Worm (Caenorhabditis elegans) whole organism, L2 larva: ENCODE data around the gene nhr-67.
A peak's percentile ranks its signal among the peaks of the same experiment; 100 is the strongest.
"Not testable (repeated sequence)": the region's sequence is repeated elsewhere in the genome, so short reads cannot be mapped to it uniquely, and the experiment has no call there.

Source experiments
- C34F6.9 ChIP-seq: fragments of 150-350 bp; optimal IDR thresholded peaks from 2 replicates; lab custom pipeline; 2014; ENCODE audit warnings: missing biosample characterization, missing genetic modification characterization
- F13H6.1 ChIP-seq: sonication (generic microtip); optimal IDR thresholded peaks from 2 replicates; lab custom pipeline; 2016; ENCODE audit warnings: missing genetic modification characterization, missing compliant biosample characterization
- R02D3.7 ChIP-seq: fragments of 150-350 bp; optimal IDR thresholded peaks from 2 replicates; lab custom pipeline; 2014; ENCODE audit warnings: missing biosample characterization, missing genetic modification characterization
- Y55F3AM.14 ChIP-seq: fragments of 200-800 bp; sonication (Bioruptor generic); optimal IDR thresholded peaks from 2 replicates; lab custom pipeline; 2018; ENCODE audit warnings: mild to moderate bottlenecking, missing genetic modification characterization, missing compliant biosample characterization
- ZK546.5 ChIP-seq: sonication (generic microtip); optimal IDR thresholded peaks from 2 replicates; lab custom pipeline; 2017; ENCODE audit warnings: missing biosample characterization, missing genetic modification characterization
- aly-2 ChIP-seq: fragments of 150-350 bp; optimal IDR thresholded peaks from 2 replicates; lab custom pipeline; 2014; ENCODE audit warnings: missing biosample characterization, missing genetic modification characterization
- ama-1 ChIP-seq: fragments of 150-350 bp; optimal IDR thresholded peaks from 2 replicates; lab custom pipeline; 2018; ENCODE audit warnings: inconsistent platforms
- ceh-16 ChIP-seq: fragments of 150-350 bp; optimal IDR thresholded peaks from 2 replicates; lab custom pipeline; 2014; ENCODE audit warnings: missing biosample characterization, missing genetic modification characterization
- ceh-82 ChIP-seq: fragments of 150-350 bp; optimal IDR thresholded peaks from 2 replicates; lab custom pipeline; 2014; ENCODE audit warnings: missing biosample characterization, missing genetic modification characterization
- crh-2 ChIP-seq: sonication (generic microtip); optimal IDR thresholded peaks from 2 replicates; lab custom pipeline; 2017; ENCODE audit warnings: missing biosample characterization, missing genetic modification characterization
- dmd-4 ChIP-seq: sonication (generic microtip); optimal IDR thresholded peaks from 2 replicates; lab custom pipeline; 2017; ENCODE audit warnings: missing biosample characterization, missing genetic modification characterization
- elt-1 ChIP-seq: fragments of 150-350 bp; optimal IDR thresholded peaks from 2 replicates; lab custom pipeline; 2014; ENCODE audit warnings: missing biosample characterization, missing genetic modification characterization
- fos-1 ChIP-seq: fragments of 150-350 bp; optimal IDR thresholded peaks from 2 replicates; lab custom pipeline; 2014; ENCODE audit warnings: missing biosample characterization, missing genetic modification characterization
- gmeb-1 ChIP-seq: fragments of 150-350 bp; optimal IDR thresholded peaks from 2 replicates; lab custom pipeline; 2014; ENCODE audit warnings: missing biosample characterization, missing genetic modification characterization
- lin-11 ChIP-seq: fragments of 150-350 bp; sonication (generic microtip); optimal IDR thresholded peaks from 2 replicates; lab custom pipeline; 2014; ENCODE audit warnings: missing biosample characterization, missing genetic modification characterization, inconsistent platforms, mixed read lengths
- lin-39 ChIP-seq: fragments of 150-350 bp; optimal IDR thresholded peaks from 2 replicates; lab custom pipeline; 2014; ENCODE audit warnings: missing biosample characterization, missing genetic modification reagents, missing genetic modification characterization
- lsy-2 ChIP-seq, 2 experiments: fragments of 150-350 bp in 1 of 2; sonication (generic microtip) in 1 of 2; optimal IDR thresholded peaks; 2 replicates each; lab custom pipeline; 2014 to 2017; ENCODE audit warnings: missing biosample characterization in 2 of 2, missing genetic modification characterization in 2 of 2
- mbf-1 ChIP-seq: sonication (generic microtip); optimal IDR thresholded peaks from 2 replicates; lab custom pipeline; 2017; ENCODE audit warnings: missing biosample characterization, missing genetic modification characterization
- mdl-1 ChIP-seq, 2 experiments: fragments of 150-350 bp in 1 of 2; sonication (generic microtip) in 1 of 2; optimal IDR thresholded peaks; 2 replicates each; lab custom pipeline; 2017; ENCODE audit warnings: missing biosample characterization in 2 of 2, missing genetic modification characterization in 2 of 2
- nhr-10 ChIP-seq: sonication (generic microtip); optimal IDR thresholded peaks from 2 replicates; lab custom pipeline; 2017; ENCODE audit warnings: missing biosample characterization, missing genetic modification characterization
- nhr-11 ChIP-seq: fragments of 150-350 bp; optimal IDR thresholded peaks from 2 replicates; lab custom pipeline; 2014; ENCODE audit warnings: missing biosample characterization, missing genetic modification characterization
- nhr-129 ChIP-seq: fragments of 150-350 bp; optimal IDR thresholded peaks from 2 replicates; lab custom pipeline; 2014; ENCODE audit warnings: missing biosample characterization, missing genetic modification characterization
- nhr-21 ChIP-seq: fragments of 150-350 bp; optimal IDR thresholded peaks from 2 replicates; lab custom pipeline; 2014; ENCODE audit warnings: missing biosample characterization, missing genetic modification characterization
- nhr-77 ChIP-seq: fragments of 150-350 bp; optimal IDR thresholded peaks from 2 replicates; lab custom pipeline; 2014; ENCODE audit warnings: missing biosample characterization, missing genetic modification characterization
- sem-4 ChIP-seq: fragments of 150-350 bp; optimal IDR thresholded peaks from 2 replicates; lab custom pipeline; 2014; ENCODE audit warnings: missing biosample characterization, missing genetic modification reagents, missing genetic modification characterization
- skn-1 ChIP-seq: sonication (generic microtip); optimal IDR thresholded peaks from 2 replicates; lab custom pipeline; 2017; ENCODE audit warnings: missing biosample characterization, missing genetic modification characterization
- sma-3 ChIP-seq: sonication (generic microtip); optimal IDR thresholded peaks from 2 replicates; lab custom pipeline; 2016; ENCODE audit warnings: missing genetic modification reagents, missing genetic modification characterization, missing compliant biosample characterization
- sma-9 ChIP-seq, 2 experiments: fragments of 150-350 bp in 1 of 2; sonication (generic microtip) in 1 of 2; optimal IDR thresholded peaks; 2 replicates each; lab custom pipeline; 2014 to 2016; ENCODE audit warnings: missing genetic modification characterization in 2 of 2, mild to moderate bottlenecking in 1 of 2, missing biosample characterization in 1 of 2, missing compliant biosample characterization in 1 of 2, missing genetic modification reagents in 1 of 2, moderate library complexity in 1 of 2
- snpc-4 ChIP-seq: fragments of 150-350 bp; optimal IDR thresholded peaks from 2 replicates; lab custom pipeline; 2014; ENCODE audit warnings: missing biosample characterization, missing genetic modification characterization
- unc-55 ChIP-seq: fragments of 150-350 bp; sonication (generic microtip); optimal IDR thresholded peaks from 3 replicates; lab custom pipeline; 2014; ENCODE audit warnings: missing biosample characterization, missing genetic modification reagents, missing genetic modification characterization
- unc-62 ChIP-seq: fragments of 150-350 bp; optimal IDR thresholded peaks from 2 replicates; lab custom pipeline; 2014; ENCODE audit warnings: missing biosample characterization, missing genetic modification reagents, missing genetic modification characterization
- ztf-1 ChIP-seq: fragments of 200-800 bp; sonication (Bioruptor generic); conservative IDR thresholded peaks from 2 replicates; pipeline ENCODE4 v1.3.6; 2022; ENCODE audit warnings: missing genetic modification characterization, missing compliant biosample characterization
- ztf-11 ChIP-seq: sonication (generic microtip); optimal IDR thresholded peaks from 2 replicates; lab custom pipeline; 2017; ENCODE audit warnings: missing biosample characterization, missing genetic modification characterization
- ztf-4 ChIP-seq: fragments of 150-350 bp; optimal IDR thresholded peaks from 2 replicates; lab custom pipeline; 2014; ENCODE audit warnings: missing biosample characterization, missing genetic modification characterization

The nhr-67 gene

ce11 chrIV:11150844-11151243 is 18.7 kb upstream of the nhr-67 start, which contains the start of gene C08F8.2:
Gene C08F8.2 (plus strand): TSS chrIV:11150997.
- TF ChIP-seq lsy-2 (tag; optimal IDR thresholded peaks at IDR 0.05; lab: Kevin White, UChicago) (peak in 1 of 2 experiments; percentile 37), nhr-11 (tag; lab: Kevin White, UChicago) (no peak), ztf-1 (no peak), mbf-1 (tag; lab: Kevin White, UChicago) (no peak), ztf-11 (no peak), ama-1 (lab: Kevin White, UChicago) (peak; percentile 1), gmeb-1 (no peak), crh-2 (tag; lab: Kevin White, UChicago) (no peak), lin-11 (tag; lab: Kevin White, UChicago) (no peak), sma-9 (GFP tag; optimal IDR thresholded peaks at IDR 0.05; lab: Kevin White, UChicago) (no peak), sma-9 (tag; optimal IDR thresholded peaks at IDR 0.05; lab: Kevin White, UChicago) (no peak), sma-3 (GFP tag; lab: Kevin White, UChicago) (no peak), nhr-77 (no peak), aly-2 (tag; lab: Kevin White, UChicago) (no peak), F13H6.1 (no peak), mdl-1 (tag; optimal IDR thresholded peaks at IDR 0.05; lab: Kevin White, UChicago) (no peak)

DNA sequence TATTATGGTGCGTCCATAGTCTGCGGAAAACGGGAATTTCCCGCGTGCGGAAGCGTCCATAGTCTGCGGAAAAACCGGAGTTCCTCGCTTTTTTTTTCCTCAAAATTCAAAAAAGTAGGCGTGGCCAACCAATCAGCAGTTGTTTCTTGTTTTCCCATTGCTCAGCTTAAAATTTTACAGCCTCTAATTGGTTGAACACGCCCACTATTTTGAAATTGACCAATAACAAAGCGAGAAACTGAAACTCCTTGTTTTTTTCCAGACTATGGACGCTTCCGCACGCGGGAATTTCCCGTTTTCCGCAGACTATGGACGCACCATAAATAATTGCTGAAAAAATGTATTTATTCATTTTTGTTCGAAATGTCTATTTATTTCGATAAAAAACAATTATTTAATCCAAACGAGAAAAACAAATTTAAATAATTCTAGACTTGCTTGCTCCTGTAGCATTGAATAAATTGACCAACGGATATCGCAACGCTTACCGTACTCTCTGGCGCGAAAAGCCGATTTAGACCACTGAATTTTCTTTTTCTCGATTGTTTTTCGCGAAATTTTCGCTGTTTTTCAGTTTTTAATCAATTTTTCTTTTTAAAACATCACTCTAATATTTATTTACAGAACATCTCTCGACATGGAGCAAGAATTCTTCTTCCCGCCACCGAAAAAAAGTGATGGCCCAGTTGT is 15.0 kb upstream of the nhr-67 start, which contains the start of gene C08F8.3:
C08F8.3 (plus strand) TSS at position 620 of the 690 bp plus-strand sequence.
- not testable (repeated sequence) for TF ChIP-seq elt-1; skn-1 (tag; lab: Kevin White, UChicago); nhr-129 (tag; lab: Kevin White, UChicago)

- TF ChIP-seq nhr-77: no peak
- TF ChIP-seq lin-39 (tag; lab: Kevin White, UChicago): no peak
- no peak for TF ChIP-seq aly-2 (tag; lab: Kevin White, UChicago)
- no peak for TF ChIP-seq nhr-129 (tag; lab: Kevin White, UChicago)
- no peak for TF ChIP-seq mdl-1 (tag; optimal IDR thresholded peaks at IDR 0.05; lab: Kevin White, UChicago)
- no peak for TF ChIP-seq ceh-16 (tag; lab: Kevin White, UChicago)
- no peak for TF ChIP-seq fos-1 (tag; lab: Kevin White, UChicago)
- no peak for TF ChIP-seq nhr-10 (tag; lab: Kevin White, UChicago)
- TF ChIP-seq C34F6.9: no peak
- TF ChIP-seq unc-55 (GFP tag; lab: Kevin White, UChicago): no peak
- no peak for TF ChIP-seq snpc-4
- no peak for TF ChIP-seq unc-62 (GFP tag; lab: Kevin White, UChicago)
- TF ChIP-seq F13H6.1: no peak
Observed at ce11 chrIV:11156526-11156925, 13.0 kb upstream of the nhr-67 start.

- TF ChIP-seq skn-1 (tag; lab: Kevin White, UChicago) (no peak), R02D3.7 (tag; lab: Kevin White, UChicago) (no peak), Y55F3AM.14 (no peak), dmd-4 (tag; lab: Kevin White, UChicago) (no peak)
Observed at ce11 chrIV:11159886-11160285, 9.7 kb upstream of the nhr-67 start, which contains the start of gene mboa-4. Gene mboa-4 (minus strand): TSS chrIV:11159986.

- no peak for TF ChIP-seq ceh-16 (tag; lab: Kevin White, UChicago)
- no peak for TF ChIP-seq unc-62 (GFP tag; lab: Kevin White, UChicago)
- TF ChIP-seq F13H6.1: no peak
- TF ChIP-seq nhr-21 (tag; lab: Kevin White, UChicago): no peak
- TF ChIP-seq ceh-82 (tag; lab: Kevin White, UChicago): no peak
- TF ChIP-seq sma-3 (GFP tag; lab: Kevin White, UChicago): no peak
- no peak for TF ChIP-seq lin-11 (tag; lab: Kevin White, UChicago)
- TF ChIP-seq ZK546.5 (tag; lab: Kevin White, UChicago): no peak
- no peak for TF ChIP-seq nhr-10 (tag; lab: Kevin White, UChicago)
- TF ChIP-seq ztf-4 (tag; lab: Kevin White, UChicago): no peak
- no peak for TF ChIP-seq nhr-11 (tag; lab: Kevin White, UChicago)
- TF ChIP-seq nhr-77: no peak
- TF ChIP-seq dmd-4 (tag; lab: Kevin White, UChicago): no peak
- TF ChIP-seq fos-1 (tag; lab: Kevin White, UChicago): no peak
- no peak for TF ChIP-seq nhr-129 (tag; lab: Kevin White, UChicago)
- TF ChIP-seq sem-4 (tag; lab: Kevin White, UChicago): no peak
Observed at ce11 chrIV:11160707-11161106, 8.8 kb upstream of the nhr-67 start, which contains the start of gene C08F8.15. Gene C08F8.15 (minus strand): TSS chrIV:11160807.
